Worm (Caenorhabditis elegans) whole organism, L4 larva: Measurements from ENCODE around the gene nspg-4.

ENCODE experiments used
- F37D6.2 ChIP-seq: sonication (generic microtip); optimal IDR thresholded peaks from 2 replicates; lab custom pipeline; 2016; ENCODE audit warnings: mild to moderate bottlenecking, missing genetic modification characterization, missing compliant biosample characterization
- F49E8.2 ChIP-seq: sonication (generic microtip); optimal IDR thresholded peaks from 2 replicates; lab custom pipeline; 2016; ENCODE audit warnings: missing compliant biosample characterization, mild to moderate bottlenecking, missing genetic modification characterization, borderline replicate concordance
- T20F7.1 ChIP-seq: fragments of 200-800 bp; sonication (Bioruptor generic); optimal IDR thresholded peaks from 2 replicates; lab custom pipeline; 2018; ENCODE audit warnings: mild to moderate bottlenecking, missing genetic modification characterization, missing compliant biosample characterization
- Y48G9A.11 ChIP-seq: fragments of 200-800 bp; sonication (Bioruptor generic); IDR thresholded peaks from 2 replicates; pipeline ENCODE4 v1.3.6; 2022; ENCODE audit warnings: missing genetic modification reagents, missing genetic modification characterization, missing compliant biosample characterization
- ZK337.2 ChIP-seq: fragments of 200-800 bp; sonication (Bioruptor generic); IDR thresholded peaks from 2 replicates; pipeline ENCODE4 v1.3.6; 2022; ENCODE audit warnings: missing genetic modification reagents, missing genetic modification characterization, missing compliant biosample characterization
- aha-1 ChIP-seq: fragments of 150-350 bp; peaks from one replicate; lab custom pipeline; 2014; ENCODE audit warnings: missing biosample characterization, missing genetic modification characterization
- aly-2 ChIP-seq: sonication (generic microtip); optimal IDR thresholded peaks from 2 replicates; lab custom pipeline; 2018; ENCODE audit warnings: missing biosample characterization, missing genetic modification characterization
- ama-1 ChIP-seq: fragments of 150-350 bp; optimal IDR thresholded peaks from 2 replicates; lab custom pipeline; 2014; ENCODE audit warnings: inconsistent platforms, mixed read lengths
- arid-1 ChIP-seq: fragments of 200-800 bp; sonication (Bioruptor generic); conservative IDR thresholded peaks from 2 replicates; pipeline ENCODE4 v1.3.6; 2022; ENCODE audit warnings: missing genetic modification reagents, missing genetic modification characterization, missing compliant biosample characterization
- ceh-20 ChIP-seq: fragments of 200-800 bp; sonication (Bioruptor generic); IDR thresholded peaks from 2 replicates; pipeline ENCODE4 v1.3.6; 2022; ENCODE audit warnings: missing genetic modification reagents, missing genetic modification characterization, missing compliant biosample characterization
- ceh-32 ChIP-seq: sonication (generic microtip); optimal IDR thresholded peaks from 2 replicates; lab custom pipeline; 2016; ENCODE audit warnings: mild to moderate bottlenecking, missing genetic modification characterization, missing compliant biosample characterization; ENCODE audit not compliant: poor library complexity
- ceh-44 ChIP-seq: fragments of 200-800 bp; sonication (Bioruptor generic); IDR thresholded peaks from 2 replicates; pipeline ENCODE4 v1.3.6; 2022; ENCODE audit warnings: missing genetic modification reagents, missing genetic modification characterization, missing compliant biosample characterization
- ceh-82 ChIP-seq: sonication (generic microtip); optimal IDR thresholded peaks from 2 replicates; lab custom pipeline; 2017; ENCODE audit warnings: missing biosample characterization, missing genetic modification characterization
- ces-1 ChIP-seq: fragments of 150-350 bp; sonication (generic microtip); optimal IDR thresholded peaks from 4 replicates; lab custom pipeline; 2014; ENCODE audit warnings: missing biosample characterization, missing genetic modification reagents, missing genetic modification characterization
- cey-2 ChIP-seq: sonication (generic microtip); optimal IDR thresholded peaks from 3 replicates; lab custom pipeline; 2017; ENCODE audit warnings: missing genetic modification characterization, mild to moderate bottlenecking, missing compliant biosample characterization, antibody characterized with exemption, borderline replicate concordance; ENCODE audit not compliant: insufficient read depth
- daf-16 ChIP-seq, 3 experiments: sonication (generic microtip); optimal IDR thresholded peaks; 2 replicates each; lab custom pipeline; 2016 to 2017; ENCODE audit warnings: missing genetic modification characterization in 3 of 3, missing genetic modification reagents in 3 of 3, mild to moderate bottlenecking in 2 of 3, missing compliant biosample characterization in 2 of 3, missing biosample characterization in 1 of 3, moderate library complexity in 1 of 3
- dmd-6 ChIP-seq: fragments of 200-800 bp; sonication (Bioruptor generic); IDR thresholded peaks from 2 replicates; pipeline ENCODE4 v1.3.6; 2022; ENCODE audit warnings: missing genetic modification reagents, missing genetic modification characterization, missing compliant biosample characterization
- dve-1 ChIP-seq: sonication (generic microtip); optimal IDR thresholded peaks from 2 replicates; lab custom pipeline; 2017; ENCODE audit warnings: antibody characterized with exemption, mild to moderate bottlenecking, missing genetic modification characterization, missing compliant biosample characterization; ENCODE audit not compliant: insufficient read depth
- gei-8 ChIP-seq: fragments of 200-800 bp; sonication (Bioruptor generic); optimal IDR thresholded peaks from 2 replicates; lab custom pipeline; 2018; ENCODE audit warnings: mild to moderate bottlenecking, missing genetic modification characterization, missing compliant biosample characterization
- hlh-11 ChIP-seq: fragments of 200-800 bp; sonication (Bioruptor generic); optimal IDR thresholded peaks from 2 replicates; lab custom pipeline; 2018; ENCODE audit warnings: mild to moderate bottlenecking, missing genetic modification characterization, missing compliant biosample characterization
- lin-1 ChIP-seq: fragments of 200-800 bp; sonication (Bioruptor generic); IDR thresholded peaks from 2 replicates; pipeline ENCODE4 v1.3.6; 2022; ENCODE audit warnings: missing genetic modification reagents, missing genetic modification characterization, missing compliant biosample characterization
- lir-3 ChIP-seq: sonication (generic microtip); optimal IDR thresholded peaks from 2 replicates; lab custom pipeline; 2016; ENCODE audit warnings: mild to moderate bottlenecking, missing genetic modification characterization, missing compliant biosample characterization
- mdl-1 ChIP-seq, 2 experiments: fragments of 150-350 bp in 1 of 2; sonication (generic microtip) in 1 of 2; optimal IDR thresholded peaks; 2 replicates each; lab custom pipeline; 2014 to 2017; ENCODE audit warnings: missing biosample characterization in 2 of 2, missing genetic modification characterization in 2 of 2
- mes-2 ChIP-seq: sonication (generic microtip); optimal IDR thresholded peaks from 2 replicates; lab custom pipeline; 2016; ENCODE audit warnings: missing genotype, mild to moderate bottlenecking, missing genetic modification characterization, missing compliant biosample characterization; ENCODE audit not compliant: poor library complexity, severe bottlenecking
- mxl-3 ChIP-seq: fragments of 200-800 bp; sonication (Bioruptor generic); optimal IDR thresholded peaks from 2 replicates; lab custom pipeline; 2018; ENCODE audit warnings: mild to moderate bottlenecking, missing genetic modification characterization, missing compliant biosample characterization
- nhr-11 ChIP-seq: fragments of 150-350 bp; optimal IDR thresholded peaks from 2 replicates; lab custom pipeline; 2014; ENCODE audit warnings: missing biosample characterization, missing genetic modification characterization
- nhr-28 ChIP-seq: fragments of 150-350 bp; optimal IDR thresholded peaks from 2 replicates; lab custom pipeline; 2014; ENCODE audit warnings: missing biosample characterization, missing genetic modification characterization
- nhr-42 ChIP-seq: fragments of 200-800 bp; sonication (Bioruptor generic); IDR thresholded peaks from 2 replicates; pipeline ENCODE4 v1.3.6; 2022; ENCODE audit warnings: missing genetic modification characterization, missing compliant biosample characterization
- nhr-48 ChIP-seq: sonication (generic microtip); optimal IDR thresholded peaks from 2 replicates; lab custom pipeline; 2016; ENCODE audit warnings: mild to moderate bottlenecking, missing genetic modification characterization, missing compliant biosample characterization
- nhr-77 ChIP-seq: fragments of 150-350 bp; optimal IDR thresholded peaks from 2 replicates; lab custom pipeline; 2014; ENCODE audit warnings: missing biosample characterization, missing genetic modification characterization
- pqm-1 ChIP-seq: sonication (generic microtip); optimal IDR thresholded peaks from 2 replicates; lab custom pipeline; 2017; ENCODE audit warnings: missing biosample characterization, missing genetic modification characterization
- sdz-12 ChIP-seq: fragments of 200-800 bp; sonication (Bioruptor generic); optimal IDR thresholded peaks from 2 replicates; lab custom pipeline; 2018; ENCODE audit warnings: mild to moderate bottlenecking, missing genetic modification characterization, missing compliant biosample characterization
- skn-1 ChIP-seq: fragments of 150-350 bp; optimal IDR thresholded peaks from 2 replicates; lab custom pipeline; 2014; ENCODE audit warnings: missing biosample characterization, missing genetic modification characterization
- snpc-4 ChIP-seq: fragments of 150-350 bp; optimal IDR thresholded peaks from 2 replicates; lab custom pipeline; 2014; ENCODE audit warnings: missing biosample characterization, missing genetic modification characterization
- spr-1 ChIP-seq: sonication (generic microtip); optimal IDR thresholded peaks from 2 replicates; lab custom pipeline; 2016; ENCODE audit warnings: mild to moderate bottlenecking, missing genetic modification characterization, missing compliant biosample characterization
- unc-62 ChIP-seq, 3 experiments: fragments of 150-350 bp in 1 of 3; sonication (generic microtip); optimal IDR thresholded peaks in 2 of 3; peaks in 1 of 3; 1 replicate in 1 of 3; 2 replicates in 2 of 3; lab custom pipeline; 2014 to 2017; ENCODE audit warnings: missing biosample characterization in 3 of 3, missing genetic modification characterization in 3 of 3, missing genetic modification reagents in 3 of 3, missing genotype in 1 of 3
- zip-11 ChIP-seq: fragments of 200-800 bp; sonication (Bioruptor generic); IDR thresholded peaks from 2 replicates; pipeline ENCODE4 v1.3.6; 2022; ENCODE audit warnings: missing genetic modification characterization, missing compliant biosample characterization
- zip-2 ChIP-seq: fragments of 150-350 bp; optimal IDR thresholded peaks from 2 replicates; lab custom pipeline; 2014; ENCODE audit warnings: missing biosample characterization, missing genetic modification characterization
- ztf-11 ChIP-seq: fragments of 150-350 bp; optimal IDR thresholded peaks from 2 replicates; lab custom pipeline; 2014; ENCODE audit warnings: missing biosample characterization, missing genetic modification characterization

nspg-4 gene

DNA sequence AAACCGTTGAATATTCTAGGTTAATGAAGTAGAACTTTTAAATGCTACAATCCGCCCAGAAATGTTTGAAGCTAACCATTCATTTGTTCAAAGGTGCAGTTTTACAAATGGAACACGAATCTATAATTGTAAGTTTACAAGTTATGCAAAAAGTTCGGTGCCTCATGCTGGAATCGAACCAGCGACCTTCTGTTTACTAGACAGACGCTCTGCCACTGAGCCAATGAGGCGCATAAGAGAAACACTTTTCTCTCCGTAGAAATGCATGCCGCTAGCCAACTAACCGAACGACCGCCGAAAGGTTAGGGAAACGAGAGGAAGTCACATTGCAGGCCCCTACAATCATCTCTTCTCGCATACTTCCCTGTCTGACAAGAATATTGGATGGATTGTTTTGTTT lies 21.1 kb upstream of the nspg-4 start (continued):
- TF ChIP-seq daf-16 (GFP tag; optimal IDR thresholded peaks at IDR 0.05; lab: Kevin White, UChicago): peak; percentile 45 to 82
- TF ChIP-seq daf-16 (tag; optimal IDR thresholded peaks at IDR 0.05; lab: Kevin White, UChicago): peak; percentile 89
- peak; percentile 56 for TF ChIP-seq dve-1 (tag; lab: Kevin White, UChicago)
- TF ChIP-seq ceh-32 (tag; lab: Kevin White, UChicago): peak; percentile 22

DNA sequence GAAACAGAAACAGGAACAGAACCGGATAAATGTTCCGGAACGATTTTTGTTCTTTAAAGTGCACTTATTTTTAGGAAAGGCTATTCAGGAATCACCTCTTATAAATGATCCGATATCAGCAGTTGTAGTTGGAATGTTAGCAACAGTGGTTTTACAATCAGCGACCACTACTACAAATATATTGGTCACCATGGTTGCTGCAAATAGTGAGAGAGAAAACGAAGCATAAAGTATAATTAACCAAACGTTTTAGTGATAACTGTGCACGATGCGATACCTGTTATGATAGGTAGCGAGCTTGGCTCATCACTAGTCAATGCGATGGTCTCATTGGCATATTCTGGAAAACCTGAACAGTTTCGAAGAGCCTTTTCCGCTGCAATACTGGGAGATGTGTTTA lies 19.2 kb upstream of the nspg-4 start:
- TF ChIP-seq mes-2 (tag; lab: Kevin White, UChicago): no peak
- no peak for TF ChIP-seq ama-1
- TF ChIP-seq mdl-1 (tag; optimal IDR thresholded peaks at IDR 0.05; lab: Kevin White, UChicago): no peak
- TF ChIP-seq gei-8 (GFP tag; lab: Kevin White, UChicago): no peak
- TF ChIP-seq unc-62 (GFP tag; optimal IDR thresholded peaks at IDR 0.05 in 1 of 2; lab: Kevin White, UChicago): peak in 1 of 2 experiments; percentile 95
- no peak for TF ChIP-seq unc-62 (tag; optimal IDR thresholded peaks at IDR 0.05; lab: Kevin White, UChicago)

DNA sequence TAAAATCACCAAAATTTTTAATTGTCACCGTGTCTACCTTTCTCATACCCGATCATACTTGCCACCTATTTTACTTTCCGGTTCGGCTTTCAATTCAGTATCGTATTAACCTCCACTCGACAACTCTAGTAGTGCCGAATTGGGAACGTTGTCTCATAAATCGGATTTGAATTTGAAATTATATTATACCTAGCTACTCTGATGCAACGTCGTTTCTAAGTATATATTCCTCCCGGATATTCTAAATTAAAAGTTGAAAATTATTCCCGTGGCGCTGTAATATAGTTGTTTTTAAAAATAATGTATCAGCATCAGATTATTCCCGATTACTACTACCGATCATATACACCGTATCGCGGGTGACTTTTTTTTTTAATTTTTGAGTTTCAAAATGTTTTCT lies 18.5 kb upstream of the nspg-4 start, which contains the start of gene ZK563.2:
Gene ZK563.2, plus strand, starts transcription at position 301 of the 400 bp plus-strand sequence.
- no peak for TF ChIP-seq gei-8 (GFP tag; lab: Kevin White, UChicago)
- no peak for TF ChIP-seq sdz-12 (GFP tag; lab: Kevin White, UChicago)
- TF ChIP-seq ceh-82 (tag; lab: Kevin White, UChicago): no peak
- no peak for TF ChIP-seq ztf-11 (tag; lab: Kevin White, UChicago)
- TF ChIP-seq lin-1 (GFP tag; lab: Robert Waterston, UW): no peak
- TF ChIP-seq arid-1 (GFP tag; lab: Robert Waterston, UW): no peak
- no peak for TF ChIP-seq ZK337.2 (GFP tag; lab: Robert Waterston, UW)
- no peak for TF ChIP-seq mxl-3 (GFP tag; lab: Kevin White, UChicago)

DNA sequence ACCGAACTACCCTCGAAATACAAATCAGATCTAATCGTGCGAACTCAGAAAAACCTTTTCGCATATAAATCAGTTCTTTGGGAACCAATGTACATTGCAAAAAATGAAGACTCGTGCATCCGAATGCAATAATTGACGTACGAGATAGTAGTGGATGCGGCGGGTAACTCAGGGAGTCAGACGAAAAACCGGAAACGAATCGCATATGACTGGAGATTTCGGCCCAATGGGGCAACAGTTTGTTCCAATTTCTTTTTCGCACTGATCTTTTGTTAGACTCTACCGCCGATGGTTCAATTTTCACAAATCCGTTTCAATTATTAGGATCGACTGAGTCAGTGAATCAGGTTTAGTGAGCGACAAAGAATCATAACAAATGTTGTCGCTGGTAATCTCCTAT lies 16.6 kb upstream of the nspg-4 start:
- TF ChIP-seq ceh-44 (GFP tag; lab: Robert Waterston, UW): no peak
- peak in 1 of 2 experiments; percentile 88 for TF ChIP-seq unc-62 (GFP tag; optimal IDR thresholded peaks at IDR 0.05 in 1 of 2; lab: Kevin White, UChicago)
- no peak for TF ChIP-seq unc-62 (tag; optimal IDR thresholded peaks at IDR 0.05; lab: Kevin White, UChicago)
- TF ChIP-seq, all 104 proteins: peak for 1

DNA sequence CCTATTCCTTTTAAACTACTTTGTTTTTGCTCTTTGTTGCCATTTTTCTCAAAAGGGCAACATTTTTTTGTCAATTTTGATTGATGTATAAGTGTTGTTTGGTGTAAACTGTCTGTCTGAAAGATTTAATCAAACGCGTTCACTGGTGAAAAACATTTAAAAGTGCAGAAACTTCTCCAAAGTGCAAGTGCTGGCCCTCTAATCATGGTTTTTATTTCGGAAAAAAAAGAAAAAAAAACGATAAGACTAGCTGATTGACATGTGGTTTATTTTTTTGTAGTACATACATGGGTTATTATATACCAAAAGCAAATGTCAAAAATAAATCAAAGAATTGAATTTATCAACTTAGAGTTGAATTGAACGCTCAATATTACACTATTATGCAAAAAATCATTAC lies 12.2 kb upstream of the nspg-4 start, which contains the start of gene dhs-26:
Gene dhs-26, minus strand, starts transcription at position 116 of the 400 bp plus-strand sequence.
- no peak for TF ChIP-seq Y48G9A.11
- TF ChIP-seq aly-2 (tag; lab: Kevin White, UChicago): no peak
- no peak for TF ChIP-seq nhr-42 (GFP tag; lab: Robert Waterston, UW)
- peak; percentile 54 for TF ChIP-seq nhr-48 (tag; lab: Kevin White, UChicago)
- no peak for TF ChIP-seq snpc-4 (tag; lab: Kevin White, UChicago)
- TF ChIP-seq F37D6.2: no peak
- peak; percentile 92 for TF ChIP-seq dmd-6
- TF ChIP-seq F49E8.2: no peak
- TF ChIP-seq hlh-11 (tag; lab: Kevin White, UChicago): no peak
- TF ChIP-seq nhr-11: no peak
- no peak for TF ChIP-seq ces-1 (GFP tag; lab: Kevin White, UChicago)
- TF ChIP-seq zip-2 (tag; lab: Kevin White, UChicago): peak; percentile 16
- no peak for TF ChIP-seq cey-2 (tag; lab: Kevin White, UChicago)
- TF ChIP-seq spr-1 (tag; lab: Kevin White, UChicago): no peak
- TF ChIP-seq aha-1 (tag; lab: Kevin White, UChicago): no peak
- TF ChIP-seq zip-11 (GFP tag; lab: Robert Waterston, UW): no peak
- peak; percentile 82 for TF ChIP-seq nhr-28
- TF ChIP-seq sdz-12 (GFP tag; lab: Kevin White, UChicago): no peak
- TF ChIP-seq ceh-44 (GFP tag; lab: Robert Waterston, UW): no peak
- TF ChIP-seq ama-1: no peak
- TF ChIP-seq nhr-77 (tag; lab: Kevin White, UChicago): peak; percentile 77
- no peak for TF ChIP-seq skn-1 (tag; lab: Kevin White, UChicago)
- no peak for TF ChIP-seq lir-3 (tag; lab: Kevin White, UChicago)
- no peak for TF ChIP-seq T20F7.1 (GFP tag; lab: Kevin White, UChicago)
- no peak for TF ChIP-seq daf-16 (GFP tag; optimal IDR thresholded peaks at IDR 0.05; lab: Kevin White, UChicago)
- TF ChIP-seq daf-16 (tag; optimal IDR thresholded peaks at IDR 0.05; lab: Kevin White, UChicago): peak; percentile 89
- no peak for TF ChIP-seq ceh-20 (GFP tag; lab: Robert Waterston, UW)
- peak; percentile 74 for TF ChIP-seq dve-1 (tag; lab: Kevin White, UChicago)
- TF ChIP-seq pqm-1 (tag; lab: Kevin White, UChicago): peak; percentile 6
